Worm (Caenorhabditis elegans): ENCODE results near the gene bir-2.

bir-2 gene

DNA sequence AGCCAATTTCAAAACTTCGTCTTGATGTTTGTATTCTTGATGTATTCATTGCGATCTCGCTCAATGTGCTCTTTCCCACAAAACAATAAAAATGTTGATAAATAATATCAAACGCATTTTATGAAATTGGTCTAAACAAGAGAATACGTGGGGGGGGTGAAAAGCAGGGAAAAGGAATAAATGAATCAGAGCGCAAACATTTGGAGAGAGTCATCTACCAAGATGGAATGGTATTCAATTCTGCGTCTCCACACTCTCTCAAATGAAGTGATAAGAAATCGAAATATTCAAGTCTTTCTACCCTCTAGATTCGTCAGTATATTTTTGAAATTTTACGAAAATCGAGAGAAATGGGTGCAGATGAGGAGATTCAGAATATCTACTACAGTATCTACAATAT is 12.0 kb downstream of the bir-2 start, which contains the start of gene C50B8.5:
C50B8.5 (plus strand) TSS at position 273 of the 400 bp plus-strand sequence.
- TF ChIP-seq gei-8 (GFP tag; optimal IDR thresholded peaks at IDR 0.05), result no peak
- TF ChIP-seq zfp-2 (tag; optimal IDR thresholded peaks at IDR 0.05), result no peak
- no peak for TF ChIP-seq egl-43 (GFP tag; IDR thresholded peaks at IDR 0.05)
- TF ChIP-seq ceh-20 (GFP tag; IDR thresholded peaks at IDR 0.05), result no peak
- TF ChIP-seq pqm-1 (tag; optimal IDR thresholded peaks at IDR 0.05), result peak; percentile 63
- peak; percentile 8 for TF ChIP-seq mep-1 (tag; optimal IDR thresholded peaks at IDR 0.05)
- no peak for TF ChIP-seq unc-39 (tag; optimal IDR thresholded peaks at IDR 0.05)
- peak; percentile 65 for TF ChIP-seq dve-1 (tag; optimal IDR thresholded peaks at IDR 0.05; ENCODE audit: insufficient read depth)
- TF ChIP-seq dmd-6 (GFP tag; IDR thresholded peaks at IDR 0.05), result peak; percentile 8; the same call in 1 of the 2 replicates
- no peak for TF ChIP-seq daf-16 (GFP tag; optimal IDR thresholded peaks at IDR 0.05)
- peak; percentile 70 for TF ChIP-seq daf-16 (tag; optimal IDR thresholded peaks at IDR 0.05)
- no peak for TF ChIP-seq lin-13 (GFP tag; optimal IDR thresholded peaks at IDR 0.05)
- peak; percentile 88 for TF ChIP-seq nhr-6 (tag; optimal IDR thresholded peaks at IDR 0.05)
- TF ChIP-seq F44E2.7 (GFP tag; IDR thresholded peaks at IDR 0.05), result no peak
- TF ChIP-seq unc-62 (GFP tag; optimal IDR thresholded peaks at IDR 0.05 in 1 of 2), result peak in 1 of 2 experiments; percentile 85
- no peak for TF ChIP-seq unc-62 (tag; optimal IDR thresholded peaks at IDR 0.05)
- TF ChIP-seq duxl-1 (tag; optimal IDR thresholded peaks at IDR 0.05; ENCODE audit: poor library complexity), result peak; percentile 0
- TF ChIP-seq mes-2 (tag; optimal IDR thresholded peaks at IDR 0.05; ENCODE audit: poor library complexity, severe bottlenecking), result peak; percentile 53

DNA sequence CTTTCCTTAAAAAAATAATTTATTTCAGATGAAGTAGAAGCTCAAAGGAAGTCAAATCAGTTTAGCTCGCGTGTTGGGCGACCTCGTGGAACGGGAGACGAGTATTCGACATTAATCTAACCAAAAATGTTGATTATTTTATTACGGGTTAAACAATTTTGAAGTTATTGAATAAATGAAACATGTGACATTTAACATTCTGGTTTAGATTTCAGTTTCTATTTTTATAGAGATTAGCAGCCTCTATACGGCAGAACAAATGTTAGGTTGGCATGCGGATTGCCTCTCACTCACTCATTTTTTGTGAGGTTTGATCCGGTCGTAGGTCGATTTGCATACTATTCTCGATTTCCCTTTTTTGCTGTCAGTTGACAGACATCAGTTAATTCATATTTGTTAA is 15.8 kb downstream of the bir-2 start, which contains the start of gene F53F4.1:
F53F4.1 (plus strand) TSS at position 301 of the 400 bp plus-strand sequence.
- TF ChIP-seq nhr-28 (tag; optimal IDR thresholded peaks at IDR 0.05) (no peak), hlh-11 (tag; optimal IDR thresholded peaks at IDR 0.05) (no peak), F44E2.7 (GFP tag; IDR thresholded peaks at IDR 0.05) (no peak), mdl-1 (tag; optimal IDR thresholded peaks at IDR 0.05) (no peak), ZK546.5 (tag; optimal IDR thresholded peaks at IDR 0.05) (no peak), hlh-30 (tag; optimal IDR thresholded peaks at IDR 0.05; ENCODE audit: insufficient read depth) (no peak), lin-39 (tag; optimal IDR thresholded peaks at IDR 0.05) (no peak), duxl-1 (tag; optimal IDR thresholded peaks at IDR 0.05; ENCODE audit: poor library complexity) (no peak), nhr-41 (GFP tag; IDR thresholded peaks at IDR 0.05) (no peak), ama-1 (optimal IDR thresholded peaks at IDR 0.05) (no peak), nhr-42 (GFP tag; IDR thresholded peaks at IDR 0.05) (no peak), lir-3 (tag; optimal IDR thresholded peaks at IDR 0.05) (no peak), zag-1 (tag; optimal IDR thresholded peaks at IDR 0.05) (no peak), snpc-4 (tag; optimal IDR thresholded peaks at IDR 0.05) (no peak), ces-1 (GFP tag; optimal IDR thresholded peaks at IDR 0.05) (no peak), F10B5.3 (tag; optimal IDR thresholded peaks at IDR 0.05) (no peak)

DNA sequence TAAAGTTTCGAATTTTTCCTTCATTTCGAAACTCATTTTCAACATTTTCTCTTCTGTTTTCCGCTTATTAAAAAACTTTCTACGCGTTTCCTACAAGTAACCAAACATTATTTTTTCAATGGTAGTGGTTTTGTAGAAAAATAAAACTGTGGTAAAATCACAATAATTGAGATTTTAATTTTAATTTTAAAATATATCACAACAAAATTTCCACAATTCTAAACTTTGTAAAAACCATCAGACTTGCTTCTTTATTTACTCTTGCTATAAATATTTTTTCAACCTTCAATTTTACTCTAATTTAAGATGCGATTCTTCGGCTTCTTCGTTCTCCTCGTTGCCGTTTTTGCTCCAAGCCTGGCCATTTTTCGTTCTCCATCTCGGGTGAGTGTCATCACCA is 19.3 kb downstream of the bir-2 start, which contains the start of gene F53F4.17:
F53F4.17 (plus strand) TSS at position 301 of the 400 bp plus-strand sequence.
- no peak for TF ChIP-seq unc-39 (tag; optimal IDR thresholded peaks at IDR 0.05)
- TF ChIP-seq dve-1 (tag; optimal IDR thresholded peaks at IDR 0.05; ENCODE audit: insufficient read depth), result no peak
- TF ChIP-seq ztf-7 (tag; optimal IDR thresholded peaks at IDR 0.05), result no peak
- TF ChIP-seq fos-1 (tag; optimal IDR thresholded peaks at IDR 0.05), result no peak
- TF ChIP-seq nhr-76 (tag; optimal IDR thresholded peaks at IDR 0.05), result no peak
- TF ChIP-seq mdt-29 (GFP tag; IDR thresholded peaks at IDR 0.05), result no peak
- TF ChIP-seq zag-1 (tag; optimal IDR thresholded peaks at IDR 0.05), result no peak
- TF ChIP-seq nhr-6 (tag; optimal IDR thresholded peaks at IDR 0.05), result no peak

DNA sequence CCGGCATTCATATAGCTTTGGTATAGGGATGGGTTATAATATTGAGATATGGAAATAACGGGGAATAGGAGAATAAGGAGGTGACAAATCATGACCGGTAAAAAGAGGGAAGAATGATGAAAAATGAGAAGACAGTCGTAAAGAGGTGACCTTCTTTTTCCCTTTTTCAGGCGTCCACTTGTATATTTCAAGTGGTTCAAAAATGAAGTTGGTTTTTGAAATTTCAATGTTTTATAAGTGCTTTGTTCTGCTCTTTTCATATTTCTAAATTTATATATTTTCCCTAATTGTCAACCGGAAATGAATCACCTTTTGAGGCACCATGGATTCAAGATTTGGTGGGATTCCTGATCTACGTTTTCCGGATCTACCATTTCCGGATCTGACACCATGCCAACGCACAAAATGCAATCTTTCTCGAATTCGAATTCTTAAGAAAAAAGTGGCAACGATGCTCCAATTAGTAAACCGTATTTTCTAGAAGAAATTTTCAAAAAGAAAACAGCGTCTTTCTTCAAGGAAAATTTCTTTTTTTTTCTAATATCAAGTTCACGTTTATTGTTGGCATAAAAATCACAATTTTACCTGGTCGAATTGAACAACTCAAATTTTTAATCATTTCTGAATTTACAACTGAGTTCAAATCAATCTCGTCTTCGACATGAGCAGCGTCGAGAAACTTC is 21.0 kb downstream of the bir-2 start, which contains the start of the genes F53F4.2 and F53F4.18:
F53F4.2 (minus strand) TSS at position 101 of the 683 bp plus-strand sequence.
F53F4.18 (plus strand) TSS at position 633 of the 683 bp plus-strand sequence.
- TF ChIP-seq duxl-1 (tag; optimal IDR thresholded peaks at IDR 0.05; ENCODE audit: poor library complexity) (no peak), spr-1 (tag; optimal IDR thresholded peaks at IDR 0.05) (no peak), dve-1 (tag; optimal IDR thresholded peaks at IDR 0.05; ENCODE audit: insufficient read depth) (no peak), nhr-76 (tag; optimal IDR thresholded peaks at IDR 0.05) (no peak), unc-62 (GFP tag; optimal IDR thresholded peaks at IDR 0.05 in 1 of 2) (no peak), unc-62 (tag; optimal IDR thresholded peaks at IDR 0.05) (no peak), ceh-28 (tag; optimal IDR thresholded peaks at IDR 0.05) (no peak), T20F7.1 (GFP tag; optimal IDR thresholded peaks at IDR 0.05) (no peak), aha-1 (tag) (no peak), lin-1 (GFP tag; IDR thresholded peaks at IDR 0.05) (no peak), ceh-62 (tag; optimal IDR thresholded peaks at IDR 0.05) (no peak), zip-2 (tag; optimal IDR thresholded peaks at IDR 0.05) (no peak), nhr-111 (GFP tag; optimal IDR thresholded peaks at IDR 0.05) (no peak), F37D6.2 (tag; optimal IDR thresholded peaks at IDR 0.05) (no peak), F10B5.3 (tag; optimal IDR thresholded peaks at IDR 0.05) (no peak), daf-19 (GFP tag; conservative IDR thresholded peaks at IDR 0.05) (no peak), nhr-41 (GFP tag; IDR thresholded peaks at IDR 0.05) (no peak)
